Fruit fly (Drosophila melanogaster) whole organism, larva: Measurements from ENCODE around the gene alpha-Man-IIb.

Source experiments
- noc ChIP-seq: fragments of 200-800 bp; sonication (Bioruptor generic); optimal IDR thresholded peaks from 3 replicates; lab custom pipeline; 2019; ENCODE audit warnings: missing biosample characterization, mild to moderate bottlenecking, missing genetic modification characterization, moderate library complexity

The alpha-Man-IIb gene

dm6 chr3R:15807306-15807705 lies 3.3 kb downstream of the alpha-Man-IIb start:
- TF ChIP-seq noc (tag; lab: Kevin White, UChicago) = no peak

dm6 chr3R:15807877-15808381 lies 3.9 kb downstream of the alpha-Man-IIb start:
- TF ChIP-seq noc (tag; lab: Kevin White, UChicago) = no peak

dm6 chr3R:15810369-15810768 lies 6.3 kb downstream of the alpha-Man-IIb start:
- TF ChIP-seq noc (tag; lab: Kevin White, UChicago) = no peak

- no peak for TF ChIP-seq noc (tag; lab: Kevin White, UChicago)
Observed at dm6 chr3R:15814150-15814549, 10.1 kb downstream of the alpha-Man-IIb start.

- TF ChIP-seq noc (tag; lab: Kevin White, UChicago) = no peak
Observed at dm6 chr3R:15816276-15816675, 12.2 kb downstream of the alpha-Man-IIb start.

- TF ChIP-seq noc (tag; lab: Kevin White, UChicago) = no peak
Observed at dm6 chr3R:15825521-15825920, 21.5 kb downstream of the alpha-Man-IIb start, which contains the start of gene CG4576. Gene CG4576, plus strand, starts transcription at chr3R:15825747.

dm6 chr3R:15827559-15827958 lies 23.5 kb downstream of the alpha-Man-IIb start:
- TF ChIP-seq noc (tag; lab: Kevin White, UChicago) = no peak

dm6 chr3R:15832525-15832924 lies 28.5 kb downstream of the alpha-Man-IIb start, which contains the start of gene rec:
Gene rec, minus strand, starts transcription at chr3R:15832632.
- TF ChIP-seq noc (tag; lab: Kevin White, UChicago) = no peak

dm6 chr3R:15833332-15833731 lies 29.3 kb downstream of the alpha-Man-IIb start, which contains the start of gene CG43318:
Gene CG43318, minus strand, starts transcription at chr3R:15833432.
- no peak for TF ChIP-seq noc (tag; lab: Kevin White, UChicago)

- TF ChIP-seq noc (tag; lab: Kevin White, UChicago) = no peak
Observed at dm6 chr3R:15834375-15835031, 30.5 kb downstream of the alpha-Man-IIb start, which contains the start of the genes CG43317 and Arpc3A. Gene CG43317, minus strand, starts transcription at chr3R:15834425. Gene Arpc3A, plus strand, starts transcription at chr3R:15834648.

dm6 chr3R:15836864-15837824 lies 33.1 kb downstream of the alpha-Man-IIb start, which contains the start of the genes ND-23 and spn-E:
Gene ND-23, minus strand, starts transcription at chr3R:15837117.
Gene spn-E, plus strand, starts transcription at chr3R:15837419.
- TF ChIP-seq noc (tag; lab: Kevin White, UChicago) = no peak

dm6 chr3R:15839294-15839693 lies 35.2 kb downstream of the alpha-Man-IIb start, which contains the start of gene Pbp45:
Gene Pbp45, minus strand, starts transcription at chr3R:15839515.
- TF ChIP-seq noc (tag; lab: Kevin White, UChicago) = no peak

dm6 chr3R:15846234-15846633 lies 42.2 kb downstream of the alpha-Man-IIb start, which contains the start of gene CG4546:
Gene CG4546, plus strand, starts transcription at chr3R:15846534.
- TF ChIP-seq noc (tag; lab: Kevin White, UChicago) = no peak

- TF ChIP-seq noc (tag; lab: Kevin White, UChicago) = no peak
Observed at dm6 chr3R:15851912-15852311, 47.9 kb downstream of the alpha-Man-IIb start.

- peak; percentile 13 for TF ChIP-seq noc (tag; lab: Kevin White, UChicago)
Observed at dm6 chr3R:15853347-15853746, 49.3 kb downstream of the alpha-Man-IIb start, which contains the start of gene cv-d. Gene cv-d, minus strand, starts transcription at chr3R:15853581.
